Worm (Caenorhabditis elegans): Measurements from ENCODE around the gene sgn-1.

The sgn-1 gene

DNA sequence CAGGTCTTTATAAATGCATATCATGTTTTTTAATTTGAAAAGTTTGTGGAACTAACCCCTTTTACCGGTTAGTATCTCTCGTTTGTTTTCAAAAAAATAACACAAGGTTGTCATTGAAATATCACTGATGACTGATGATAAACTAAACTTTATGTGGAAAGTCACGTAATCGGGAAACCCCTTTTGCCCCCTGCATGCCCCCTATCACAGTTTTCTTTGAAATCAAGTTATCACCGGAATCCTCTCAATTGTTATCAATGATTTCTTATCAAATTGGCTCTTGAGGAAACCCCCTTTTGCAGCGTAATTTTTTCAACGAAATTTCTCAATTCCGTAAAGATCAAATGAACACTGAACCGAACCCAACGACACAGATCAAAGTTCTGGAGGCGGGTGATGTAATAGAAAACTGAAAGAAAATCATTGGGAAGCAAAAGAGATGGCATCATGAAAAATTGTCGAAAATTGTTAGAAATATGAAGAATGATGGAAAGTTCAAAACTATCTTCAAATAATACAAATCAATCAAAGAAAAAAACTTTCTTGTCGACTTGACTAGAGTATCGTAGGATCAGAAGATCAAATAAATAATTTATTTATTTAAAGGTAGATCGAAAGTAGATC lies 43.0 kb downstream of the sgn-1 start (continued):
- TF ChIP-seq fkh-4 (tag; optimal IDR thresholded peaks at IDR 0.05; ENCODE audit: borderline replicate concordance) (no peak), mep-1 (tag; optimal IDR thresholded peaks at IDR 0.05) (no peak), alr-1 (tag; optimal IDR thresholded peaks at IDR 0.05; ENCODE audit: borderline replicate concordance) (no peak), Y116A8C.19 (tag; optimal IDR thresholded peaks at IDR 0.05; ENCODE audit: borderline replicate concordance) (no peak), unc-86 (tag; optimal IDR thresholded peaks at IDR 0.05) (no peak), nhr-77 (tag; optimal IDR thresholded peaks at IDR 0.05) (no peak), pqm-1 (tag; optimal IDR thresholded peaks at IDR 0.05) (peak; percentile 63), F16B12.6 (tag; optimal IDR thresholded peaks at IDR 0.05) (no peak), snu-23 (GFP tag; optimal IDR thresholded peaks at IDR 0.05) (peak; percentile 70), isw-1 (GFP tag; IDR thresholded peaks at IDR 0.05) (no peak), lsy-2 (tag; optimal IDR thresholded peaks at IDR 0.05) (peak; percentile 5), aly-2 (tag; optimal IDR thresholded peaks at IDR 0.05) (no peak), jun-1 (tag; optimal IDR thresholded peaks at IDR 0.05) (no peak), fkh-8 (tag; optimal IDR thresholded peaks at IDR 0.05) (no peak), unc-30 (tag; optimal IDR thresholded peaks at IDR 0.05) (no peak), efl-3 (GFP tag; optimal IDR thresholded peaks at IDR 0.05) (no peak), fos-1 (tag; optimal IDR thresholded peaks at IDR 0.05) (peak; percentile 41), skn-1 (tag; optimal IDR thresholded peaks at IDR 0.05) (no peak), xbp-1 (tag; optimal IDR thresholded peaks at IDR 0.05) (no peak), sptf-1 (tag; optimal IDR thresholded peaks at IDR 0.05) (no peak), unc-130 (tag; optimal IDR thresholded peaks at IDR 0.05) (peak; percentile 23), lir-3 (tag; optimal IDR thresholded peaks at IDR 0.05; ENCODE audit: poor library complexity) (no peak), egl-13 (tag; optimal IDR thresholded peaks at IDR 0.05) (no peak), nhr-47 (tag; optimal IDR thresholded peaks at IDR 0.05) (peak; percentile 45), ceh-63 (GFP tag; optimal IDR thresholded peaks at IDR 0.05) (no peak), mdl-1 (tag; optimal IDR thresholded peaks at IDR 0.05) (peak in 1 of 2 experiments; percentile 63), ztf-11 (tag; optimal IDR thresholded peaks at IDR 0.05) (no peak), nhr-20 (tag; optimal IDR thresholded peaks at IDR 0.05) (peak; percentile 93), hlh-4 (tag; optimal IDR thresholded peaks at IDR 0.05) (no peak), snpc-4 (tag; optimal IDR thresholded peaks at IDR 0.05) (no peak), elt-2 (tag; optimal IDR thresholded peaks at IDR 0.05) (peak; percentile 93), ces-1 (GFP tag; optimal IDR thresholded peaks at IDR 0.05) (no peak), tlp-1 (tag; optimal IDR thresholded peaks at IDR 0.05) (no peak), ceh-8 (GFP tag; optimal IDR thresholded peaks at IDR 0.05) (no peak), lin-13 (GFP tag; optimal IDR thresholded peaks at IDR 0.05) (no peak), elt-3 (tag; optimal IDR thresholded peaks at IDR 0.05) (peak; percentile 77 to 97 (median 95)), nhr-90 (tag; optimal IDR thresholded peaks at IDR 0.05; ENCODE audit: poor library complexity) (peak; percentile 74), C04F5.9 (tag; optimal IDR thresholded peaks at IDR 0.05) (no peak), nhr-12 (tag; optimal IDR thresholded peaks at IDR 0.05) (no peak), nhr-76 (tag; optimal IDR thresholded peaks at IDR 0.05) (no peak), ztf-4 (tag; optimal IDR thresholded peaks at IDR 0.05) (no peak), unc-98 (GFP tag; IDR thresholded peaks at IDR 0.05) (no peak), blmp-1 (tag; optimal IDR thresholded peaks at IDR 0.05) (peak; percentile 83)

ce11 chrII:8738955-8739354 lies 44.5 kb downstream of the sgn-1 start:
- TF ChIP-seq elt-2 (tag; optimal IDR thresholded peaks at IDR 0.05): peak; percentile 62
- peak; percentile 3 for TF ChIP-seq nhr-71 (tag; optimal IDR thresholded peaks at IDR 0.05)
- no peak for TF ChIP-seq ztf-11 (tag; optimal IDR thresholded peaks at IDR 0.05)

Data from whole organism, L1 larva.